Worm (Caenorhabditis elegans): Measurements from ENCODE around the gene K08E5.1.

DNA sequence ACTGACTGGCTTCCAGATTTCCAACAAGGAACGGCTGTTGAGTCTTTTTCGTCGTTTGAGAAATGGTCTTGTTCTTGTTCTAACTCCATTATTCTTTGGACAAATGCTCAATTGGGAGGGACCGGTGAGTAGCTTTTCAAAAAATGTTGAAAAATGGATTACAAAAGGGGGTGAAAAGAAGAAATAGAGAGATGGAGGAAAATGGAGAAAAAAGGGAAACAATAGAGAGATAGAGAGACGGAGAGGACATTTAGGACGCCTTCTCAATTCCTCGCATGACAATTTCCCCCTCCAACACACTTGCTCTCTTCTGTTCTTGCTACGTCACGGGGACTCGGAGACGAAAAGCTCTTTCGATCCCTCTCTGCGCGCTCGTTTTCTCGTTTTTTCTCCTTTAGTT lies 6.4 kb upstream of the K08E5.1 start:
- TF ChIP-seq mdl-1 (tag; optimal IDR thresholded peaks at IDR 0.05) (peak in 1 of 2 experiments; percentile 35), fkh-10 (GFP tag; optimal IDR thresholded peaks at IDR 0.05) (peak; percentile 79), ceh-90 (tag; optimal IDR thresholded peaks at IDR 0.05) (no peak), elt-3 (tag; optimal IDR thresholded peaks at IDR 0.05) (no peak), nhr-12 (tag; optimal IDR thresholded peaks at IDR 0.05) (no peak)

Data from whole organism, L1 larva.